Worm (Caenorhabditis elegans): ENCODE data around the gene tag-89.

DNA sequence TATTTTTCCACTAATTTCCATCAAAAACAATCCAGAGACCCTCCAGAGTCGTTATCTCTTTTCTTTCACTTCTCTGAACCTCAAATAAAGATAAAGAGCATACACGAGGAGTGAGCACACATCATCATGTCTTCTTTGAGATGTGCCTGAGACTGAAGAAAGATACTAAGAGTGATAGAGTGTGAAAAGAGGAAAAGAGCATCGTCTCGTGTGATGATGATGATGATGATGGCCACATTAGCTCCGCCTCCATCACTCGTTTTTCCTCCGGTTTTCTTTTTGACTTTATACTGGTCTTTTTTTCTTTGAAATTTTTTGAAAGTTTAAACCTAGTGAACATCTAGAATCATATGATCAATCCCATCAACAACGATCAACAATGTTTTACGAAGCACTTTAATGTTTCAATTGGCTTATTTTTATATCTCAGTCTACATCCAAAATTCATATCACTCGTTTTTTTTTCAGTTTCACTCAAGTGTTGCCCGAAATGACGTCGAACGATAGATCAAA is 40.3 kb upstream of the tag-89 start, which contains the start of gene T01G1.2:
- TF ChIP-seq ama-1 (optimal IDR thresholded peaks at IDR 0.05) (no peak), egl-27 (tag; optimal IDR thresholded peaks at IDR 0.05) (no peak), nhr-77 (tag; optimal IDR thresholded peaks at IDR 0.05) (no peak), fos-1 (tag; optimal IDR thresholded peaks at IDR 0.05) (no peak), elt-1 (tag; optimal IDR thresholded peaks at IDR 0.05) (no peak), nhr-12 (tag; optimal IDR thresholded peaks at IDR 0.05) (no peak), lin-13 (GFP tag; optimal IDR thresholded peaks at IDR 0.05) (no peak), nhr-23 (tag; optimal IDR thresholded peaks at IDR 0.05) (no peak), sma-9 (GFP tag; optimal IDR thresholded peaks at IDR 0.05) (peak; percentile 24), sma-9 (tag; optimal IDR thresholded peaks at IDR 0.05) (no peak), snpc-4 (tag; optimal IDR thresholded peaks at IDR 0.05) (no peak), nhr-10 (tag; optimal IDR thresholded peaks at IDR 0.05) (no peak), nhr-237 (tag; optimal IDR thresholded peaks at IDR 0.05) (no peak)
